Worm (Caenorhabditis elegans): Measurements from ENCODE around the gene col-172.

Gene col-172

ce11 chrX:6687756-6688155 is 15.1 kb downstream of the col-172 start:
- TF ChIP-seq sdc-2 (tag; optimal IDR thresholded peaks at IDR 0.05), result no peak
- TF ChIP-seq fax-1 (tag; optimal IDR thresholded peaks at IDR 0.05), result no peak
- no peak for TF ChIP-seq unc-3 (GFP tag; conservative IDR thresholded peaks at IDR 0.05)
- no peak for TF ChIP-seq unc-3 (tag; optimal IDR thresholded peaks at IDR 0.05)
- no peak for TF ChIP-seq ceh-30 (tag; optimal IDR thresholded peaks at IDR 0.05)
- no peak for TF ChIP-seq fkh-6 (tag; optimal IDR thresholded peaks at IDR 0.05)
- no peak for TF ChIP-seq ceh-9 (tag; optimal IDR thresholded peaks at IDR 0.05)
- no peak for TF ChIP-seq pha-2 (tag; optimal IDR thresholded peaks at IDR 0.05)
- TF ChIP-seq lim-6 (tag; optimal IDR thresholded peaks at IDR 0.05), result peak; percentile 74

- TF ChIP-seq sox-4 (tag; optimal IDR thresholded peaks at IDR 0.05), result no peak
- no peak for TF ChIP-seq ttx-3 (tag; optimal IDR thresholded peaks at IDR 0.05)
- TF ChIP-seq odd-2 (tag; optimal IDR thresholded peaks at IDR 0.05), result no peak
- TF ChIP-seq ceh-34 (tag; optimal IDR thresholded peaks at IDR 0.05), result peak; percentile 83
- no peak for TF ChIP-seq ceh-9 (tag; optimal IDR thresholded peaks at IDR 0.05)
- TF ChIP-seq unc-55 (GFP tag; optimal IDR thresholded peaks at IDR 0.05), result peak; percentile 0
Measured at ce11 chrX:6688953-6689562, 16.4 kb downstream of the col-172 start.

ce11 chrX:6689985-6690384 is 17.4 kb downstream of the col-172 start, which contains the start of gene F38B6.6:
TSS of gene F38B6.6 (minus strand) at chrX:6690085.
- TF ChIP-seq mec-3 (tag; optimal IDR thresholded peaks at IDR 0.05; ENCODE audit: borderline replicate concordance) (no peak), syd-9 (tag; optimal IDR thresholded peaks at IDR 0.05) (no peak), sox-4 (tag; optimal IDR thresholded peaks at IDR 0.05) (no peak), ceh-9 (tag; optimal IDR thresholded peaks at IDR 0.05) (no peak), unc-42 (tag; optimal IDR thresholded peaks at IDR 0.05) (no peak), pag-3 (tag; optimal IDR thresholded peaks at IDR 0.05; ENCODE audit: borderline replicate concordance) (no peak), rnt-1 (tag; optimal IDR thresholded peaks at IDR 0.05) (no peak), ceh-18 (tag; optimal IDR thresholded peaks at IDR 0.05) (no peak), fax-1 (tag; optimal IDR thresholded peaks at IDR 0.05) (no peak), nhr-11 (tag; optimal IDR thresholded peaks at IDR 0.05) (no peak), nhr-232 (tag; optimal IDR thresholded peaks at IDR 0.05) (no peak), gmeb-2 (tag; optimal IDR thresholded peaks at IDR 0.05) (no peak), pha-4 (tag; optimal IDR thresholded peaks at IDR 0.05) (no peak), unc-55 (GFP tag; optimal IDR thresholded peaks at IDR 0.05) (no peak), sox-2 (GFP tag; IDR thresholded peaks at IDR 0.05) (no peak), ref-2 (tag; optimal IDR thresholded peaks at IDR 0.05) (no peak), madf-2 (tag; optimal IDR thresholded peaks at IDR 0.05) (no peak), T23F11.4 (GFP tag; optimal IDR thresholded peaks at IDR 0.05) (no peak), ahr-1 (tag; optimal IDR thresholded peaks at IDR 0.05) (no peak)

- TF ChIP-seq elt-4 (tag; optimal IDR thresholded peaks at IDR 0.05), result no peak
- TF ChIP-seq unc-42 (tag; optimal IDR thresholded peaks at IDR 0.05), result peak; percentile 81
Measured at ce11 chrX:6691653-6692052, 19.0 kb downstream of the col-172 start.

- TF ChIP-seq nhr-232 (tag; optimal IDR thresholded peaks at IDR 0.05) (no peak), dve-1 (tag; optimal IDR thresholded peaks at IDR 0.05) (no peak), unc-86 (tag; optimal IDR thresholded peaks at IDR 0.05) (no peak)
Measured at ce11 chrX:6692896-6693295, 20.3 kb downstream of the col-172 start.

- no peak for TF ChIP-seq zip-5 (tag; optimal IDR thresholded peaks at IDR 0.05)
- TF ChIP-seq pat-9 (tag; optimal IDR thresholded peaks at IDR 0.05), result no peak
- TF ChIP-seq nhr-11 (tag; optimal IDR thresholded peaks at IDR 0.05), result no peak
- no peak for TF ChIP-seq T23F11.4 (GFP tag; optimal IDR thresholded peaks at IDR 0.05)
- TF ChIP-seq odd-2 (tag; optimal IDR thresholded peaks at IDR 0.05), result no peak
- TF ChIP-seq ama-1 (optimal IDR thresholded peaks at IDR 0.05), result no peak
- TF ChIP-seq ceh-34 (tag; optimal IDR thresholded peaks at IDR 0.05), result no peak
- no peak for TF ChIP-seq pha-2 (tag; optimal IDR thresholded peaks at IDR 0.05)
- no peak for TF ChIP-seq tbx-7 (tag; optimal IDR thresholded peaks at IDR 0.05)
Measured at ce11 chrX:6693331-6693730, 20.7 kb downstream of the col-172 start, which contains the start of gene F38B6.3. TSS of gene F38B6.3 (plus strand) at chrX:6693631.

Data from whole organism, late embryonic.